Worm (Caenorhabditis elegans): ENCODE measurements around the gene Y73B6BL.47.

Y73B6BL.47 gene

DNA sequence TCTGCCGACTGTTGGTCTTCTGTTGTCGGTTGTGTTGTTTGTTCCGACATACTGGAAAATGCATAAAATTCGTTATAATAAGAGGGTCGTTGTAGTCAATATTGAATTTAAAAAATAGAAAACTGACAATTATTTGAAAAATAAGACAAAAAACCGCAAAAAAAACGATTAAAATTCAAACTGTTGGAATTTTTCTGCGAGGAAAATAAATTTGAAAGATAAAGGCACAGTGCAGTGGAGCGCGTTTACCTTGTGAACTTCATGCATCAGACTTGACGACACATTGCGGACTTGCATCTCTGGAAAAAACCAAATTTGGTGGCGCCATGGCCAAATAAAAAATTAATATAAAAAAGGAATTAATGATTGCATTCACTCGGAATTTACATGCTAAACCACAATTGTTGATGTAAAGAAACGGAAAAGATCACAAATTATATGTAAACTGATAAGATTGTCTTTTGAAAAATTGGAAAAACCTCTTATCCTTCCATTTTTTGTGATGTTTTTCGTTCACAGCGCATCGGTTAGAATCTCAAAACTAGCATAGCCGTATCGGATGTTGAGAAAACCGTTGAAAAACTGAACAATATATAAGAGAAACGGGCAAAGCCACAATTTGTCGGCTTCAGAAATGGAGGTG, 14.8 kb downstream of the Y73B6BL.47 start, which contains the start of the genes hrpf-2 and bli-6:
Gene hrpf-2, minus strand, starts transcription at position 51 of the 643 bp plus-strand sequence.
Gene bli-6, plus strand, starts transcription at position 593 of the 643 bp plus-strand sequence.
- TF ChIP-seq F10B5.3 (tag; optimal IDR thresholded peaks at IDR 0.05), result no peak
- no peak for TF ChIP-seq zfp-3 (GFP tag; conservative IDR thresholded peaks at IDR 0.05)
- peak; percentile 54 for TF ChIP-seq fkh-10 (GFP tag; optimal IDR thresholded peaks at IDR 0.05)
- no peak for TF ChIP-seq spr-1 (tag; optimal IDR thresholded peaks at IDR 0.05)
- no peak for TF ChIP-seq T20F7.1 (GFP tag; optimal IDR thresholded peaks at IDR 0.05)
- TF ChIP-seq cey-2 (tag; optimal IDR thresholded peaks at IDR 0.05; ENCODE audit: borderline replicate concordance, insufficient read depth), result no peak
- TF ChIP-seq mep-1 (tag; optimal IDR thresholded peaks at IDR 0.05), result peak; percentile 62
- no peak for TF ChIP-seq unc-39 (tag; optimal IDR thresholded peaks at IDR 0.05)
- no peak for TF ChIP-seq mdt-29 (GFP tag; IDR thresholded peaks at IDR 0.05)
- no peak for TF ChIP-seq nhr-76 (tag; optimal IDR thresholded peaks at IDR 0.05)
- peak; percentile 82 for TF ChIP-seq dpl-1 (GFP tag; optimal IDR thresholded peaks at IDR 0.05)
- TF ChIP-seq pha-4 (GFP tag; IDR thresholded peaks at IDR 0.05), result no peak
- TF ChIP-seq pha-4 (tag; optimal IDR thresholded peaks at IDR 0.05), result peak; percentile 44
- no peak for TF ChIP-seq ztf-11 (tag; optimal IDR thresholded peaks at IDR 0.05)
- peak; percentile 1 for TF ChIP-seq zfp-2 (tag; optimal IDR thresholded peaks at IDR 0.05)
- no peak for TF ChIP-seq snpc-4 (tag; optimal IDR thresholded peaks at IDR 0.05)
- no peak for TF ChIP-seq mxl-2 (GFP tag; conservative IDR thresholded peaks at IDR 0.05)
- peak; percentile 40; the same call in 1 of the 2 replicates for TF ChIP-seq hmg-1.1 (GFP tag; IDR thresholded peaks at IDR 0.05)
- TF ChIP-seq skn-1 (tag; optimal IDR thresholded peaks at IDR 0.05), result no peak
- TF ChIP-seq Y5F2A.4 (GFP tag; optimal IDR thresholded peaks at IDR 0.05), result no peak
- TF ChIP-seq dmd-6 (GFP tag; IDR thresholded peaks at IDR 0.05), result no peak; the same call in 1 of the 2 replicates
- peak; percentile 32 for TF ChIP-seq lin-13 (GFP tag; optimal IDR thresholded peaks at IDR 0.05)
- peak; percentile 31 for TF ChIP-seq nhr-48 (tag; optimal IDR thresholded peaks at IDR 0.05)
- TF ChIP-seq zag-1 (tag; optimal IDR thresholded peaks at IDR 0.05), result no peak
- peak; percentile 81 for TF ChIP-seq mes-2 (tag; optimal IDR thresholded peaks at IDR 0.05; ENCODE audit: poor library complexity, severe bottlenecking)
- no peak for TF ChIP-seq ceh-62 (tag; optimal IDR thresholded peaks at IDR 0.05)
- TF ChIP-seq lin-15B (tag; optimal IDR thresholded peaks at IDR 0.05), result peak; percentile 17
- TF ChIP-seq daf-16 (GFP tag; optimal IDR thresholded peaks at IDR 0.05), result no peak
- TF ChIP-seq daf-16 (tag; optimal IDR thresholded peaks at IDR 0.05), result peak; percentile 37
- TF ChIP-seq nhr-28 (tag; optimal IDR thresholded peaks at IDR 0.05), result peak; percentile 57
- TF ChIP-seq arid-1 (GFP tag; conservative IDR thresholded peaks at IDR 0.05), result 0 out of 2 replicates have a peak, but pooled peaks have one; percentile 13
- TF ChIP-seq hlh-11 (tag; optimal IDR thresholded peaks at IDR 0.05), result peak; percentile 69
- peak; percentile 28 for TF ChIP-seq hlh-30 (tag; optimal IDR thresholded peaks at IDR 0.05; ENCODE audit: insufficient read depth)
- no peak for TF ChIP-seq ama-1 (optimal IDR thresholded peaks at IDR 0.05)
- peak in 1 of 2 experiments; percentile 88 for TF ChIP-seq lsy-2 (tag; optimal IDR thresholded peaks at IDR 0.05)
- TF ChIP-seq F44E2.7 (GFP tag; IDR thresholded peaks at IDR 0.05), result no peak
- TF ChIP-seq lin-38 (GFP tag; IDR thresholded peaks at IDR 0.05), result peak; percentile 95
- TF ChIP-seq nhr-102 (tag; optimal IDR thresholded peaks at IDR 0.05), result peak; percentile 17
- peak; percentile 60 for TF ChIP-seq nhr-6 (tag; optimal IDR thresholded peaks at IDR 0.05)
- TF ChIP-seq nhr-77 (tag; optimal IDR thresholded peaks at IDR 0.05), result peak; percentile 51
- TF ChIP-seq mdl-1 (tag; optimal IDR thresholded peaks at IDR 0.05), result no peak
- no peak for TF ChIP-seq madf-9 (GFP tag; conservative IDR thresholded peaks at IDR 0.05)
- TF ChIP-seq Y48G9A.11 (GFP tag; IDR thresholded peaks at IDR 0.05), result no peak
- TF ChIP-seq lin-29 (GFP tag; IDR thresholded peaks at IDR 0.05), result 0 out of 2 replicates have a peak, but pooled peaks have one; percentile 20
- peak; percentile 75 for TF ChIP-seq snpc-1.2 (GFP tag; IDR thresholded peaks at IDR 0.05)
- peak; percentile 24 for TF ChIP-seq nhr-25 (tag; optimal IDR thresholded peaks at IDR 0.05; ENCODE audit: borderline replicate concordance, insufficient read depth)
- peak; percentile 70 for TF ChIP-seq rbr-2 (tag; optimal IDR thresholded peaks at IDR 0.05)
- peak; percentile 43 for TF ChIP-seq aha-1 (tag)
